Fruit fly (Drosophila melanogaster) whole organism, embryonic: Measurements from ENCODE around the gene cype.
A peak's percentile ranks its signal among the peaks of the same experiment; 100 is the strongest.

Experiments used
- ATbp ChIP-seq: fragments of 200-800 bp; sonication (Bioruptor generic); optimal IDR thresholded peaks from 2 replicates; lab custom pipeline; 2017; ENCODE audit warnings: missing biosample characterization, mild to moderate bottlenecking, missing genetic modification characterization, missing genetic modification reagents
- Ada2b ChIP-seq: fragments of 200-800 bp; sonication (Bioruptor generic); IDR thresholded peaks from 2 replicates; pipeline ENCODE4 v1.3.6; 2022; ENCODE audit warnings: missing biosample characterization, missing genetic modification characterization
- Asciz ChIP-seq: fragments of 200-800 bp; sonication (Bioruptor generic); optimal IDR thresholded peaks from 2 replicates; lab custom pipeline; 2017; ENCODE audit warnings: missing biosample characterization, mild to moderate bottlenecking, missing genetic modification characterization, missing genetic modification reagents
- Atf3 ChIP-seq: fragments of 200-800 bp; sonication (Bioruptor generic); optimal IDR thresholded peaks from 3 replicates; lab custom pipeline; 2016; ENCODE audit warnings: missing biosample characterization, missing genetic modification characterization
- Blimp-1 ChIP-seq: fragments of 200-800 bp; sonication (Bioruptor generic); optimal IDR thresholded peaks from 3 replicates; lab custom pipeline; 2018; ENCODE audit warnings: missing biosample characterization, missing genetic modification characterization, mild to moderate bottlenecking, moderate library complexity, missing genetic modification reagents
- CG10366 ChIP-seq: fragments of 200-800 bp; sonication (Bioruptor generic); IDR thresholded peaks from 2 replicates; pipeline ENCODE4 v1.3.6; 2022; ENCODE audit warnings: missing biosample characterization, missing genetic modification characterization
- CG12659 ChIP-seq: fragments of 200-800 bp; sonication (Bioruptor generic); optimal IDR thresholded peaks from 3 replicates; lab custom pipeline; 2017; ENCODE audit warnings: mild to moderate bottlenecking, missing biosample characterization, missing genetic modification reagents, missing genetic modification characterization
- CG13123 ChIP-seq: fragments of 200-800 bp; sonication (Bioruptor generic); optimal IDR thresholded peaks from 2 replicates; lab custom pipeline; 2016; ENCODE audit warnings: missing biosample characterization, missing genetic modification characterization
- CG13775 ChIP-seq: fragments of 200-800 bp; sonication (Bioruptor generic); optimal IDR thresholded peaks from 3 replicates; lab custom pipeline; 2017; ENCODE audit warnings: missing biosample characterization, mild to moderate bottlenecking, missing genetic modification characterization
- CG14710 ChIP-seq: fragments of 200-800 bp; sonication (Bioruptor generic); optimal IDR thresholded peaks from 3 replicates; lab custom pipeline; 2019; ENCODE audit warnings: missing biosample characterization, mild to moderate bottlenecking, missing genetic modification characterization, moderate library complexity
- CG15601 ChIP-seq: fragments of 200-800 bp; sonication (Bioruptor generic); optimal IDR thresholded peaks from 3 replicates; lab custom pipeline; 2019; ENCODE audit warnings: missing biosample characterization, mild to moderate bottlenecking, missing genetic modification characterization, moderate library complexity
- CG1647 ChIP-seq: fragments of 200-800 bp; sonication (Bioruptor generic); optimal IDR thresholded peaks from 3 replicates; lab custom pipeline; 2016; ENCODE audit warnings: missing biosample characterization, missing genetic modification characterization
- CG16813 ChIP-seq: fragments of 200-800 bp; sonication (Bioruptor generic); IDR thresholded peaks from 3 replicates; pipeline ENCODE4 v1.3.6; 2022; ENCODE audit warnings: missing biosample characterization, missing genetic modification characterization; ENCODE audit not compliant: partially characterized antibody
- CG18764 ChIP-seq: fragments of 200-800 bp; sonication (Bioruptor generic); optimal IDR thresholded peaks from 3 replicates; lab custom pipeline; 2016; ENCODE audit warnings: missing biosample characterization, missing genetic modification characterization
- CG2116 ChIP-seq: fragments of 200-800 bp; sonication (Bioruptor generic); optimal IDR thresholded peaks from 3 replicates; lab custom pipeline; 2018; ENCODE audit warnings: missing biosample characterization, mild to moderate bottlenecking, missing genetic modification characterization
- CG2199 ChIP-seq: fragments of 200-800 bp; sonication (Bioruptor generic); IDR thresholded peaks from 3 replicates; pipeline ENCODE4 v1.3.6; 2022; ENCODE audit warnings: missing biosample characterization, missing genetic modification characterization
- CG2712 ChIP-seq: fragments of 200-800 bp; optimal IDR thresholded peaks from 3 replicates; lab custom pipeline; 2019; ENCODE audit warnings: missing biosample characterization, mild to moderate bottlenecking, missing genetic modification characterization, moderate library complexity
- CG4360 ChIP-seq: fragments of 200-800 bp; sonication (Bioruptor generic); IDR thresholded peaks from 2 replicates; pipeline ENCODE4 v1.3.6; 2022; ENCODE audit warnings: missing biosample characterization, missing genetic modification characterization
- CG4730 ChIP-seq: fragments of 200-800 bp; sonication (Bioruptor generic); IDR thresholded peaks from 2 replicates; pipeline ENCODE4 v1.3.6; 2022; ENCODE audit warnings: missing biosample characterization, missing genetic modification characterization
- CG5180 ChIP-seq: fragments of 200-800 bp; sonication (Bioruptor generic); optimal IDR thresholded peaks from 3 replicates; lab custom pipeline; 2017; ENCODE audit warnings: missing biosample characterization, missing genetic modification characterization, mild to moderate bottlenecking, moderate library complexity, missing genetic modification reagents
- CG6254 ChIP-seq: fragments of 200-800 bp; sonication (Bioruptor generic); optimal IDR thresholded peaks from 3 replicates; lab custom pipeline; 2017; ENCODE audit warnings: mild to moderate bottlenecking, missing biosample characterization, missing genetic modification reagents, missing genetic modification characterization
- CG7357 ChIP-seq: fragments of 200-800 bp; sonication (Bioruptor generic); IDR thresholded peaks from 3 replicates; pipeline ENCODE4 v1.3.6; 2022; ENCODE audit warnings: missing biosample characterization, missing genetic modification characterization
- CG8478 ChIP-seq: fragments of >200 bp; optimal IDR thresholded peaks from 2 replicates; lab custom pipeline; 2018
- CG8765 ChIP-seq: fragments of 200-800 bp; sonication (Bioruptor generic); IDR thresholded peaks from 2 replicates; pipeline ENCODE4 v1.3.6; 2022; ENCODE audit warnings: missing biosample characterization, missing genetic modification characterization
- CG8944 ChIP-seq: fragments of 200-800 bp; sonication (Bioruptor generic); optimal IDR thresholded peaks from 3 replicates; lab custom pipeline; 2016; ENCODE audit warnings: missing biosample characterization, missing genetic modification characterization
- CkIIα-i1 ChIP-seq: fragments of 200-800 bp; sonication (Bioruptor generic); IDR thresholded peaks from 2 replicates; pipeline ENCODE4 v1.3.6; 2022; ENCODE audit warnings: missing biosample characterization, missing genetic modification characterization
- Drgx ChIP-seq: fragments of 200-800 bp; sonication (Bioruptor generic); IDR thresholded peaks from 2 replicates; pipeline ENCODE4 v1.3.6; 2022; ENCODE audit warnings: missing biosample characterization, missing genetic modification characterization
- H15 ChIP-seq: fragments of 200-800 bp; sonication (Bioruptor generic); IDR thresholded peaks from 3 replicates; pipeline ENCODE4 v1.3.6; 2022; ENCODE audit warnings: missing biosample characterization, missing genetic modification characterization
- HmgD ChIP-seq: fragments of 200-800 bp; sonication (Bioruptor generic); optimal IDR thresholded peaks from 3 replicates; lab custom pipeline; 2016; ENCODE audit warnings: missing biosample characterization, missing genetic modification characterization
- Hr3 ChIP-seq: fragments of 200-800 bp; sonication (Bioruptor generic); optimal IDR thresholded peaks from 3 replicates; lab custom pipeline; 2016; ENCODE audit warnings: missing biosample characterization, missing genetic modification characterization
- Med ChIP-seq: fragments of 200-800 bp; sonication (Bioruptor generic); peaks from one replicate; lab custom pipeline; 2016; ENCODE audit warnings: missing biosample characterization, missing genetic modification characterization, mild to moderate bottlenecking, inconsistent platforms, moderate library complexity
- Mrtf ChIP-seq: fragments of 200-800 bp; sonication (Bioruptor generic); IDR thresholded peaks from 3 replicates; pipeline ENCODE4 v1.3.6; 2022; ENCODE audit warnings: missing biosample characterization, missing genetic modification characterization
- Poxn ChIP-seq: fragments of 200-800 bp; sonication (Bioruptor generic); IDR thresholded peaks from 2 replicates; pipeline ENCODE4 v1.3.6; 2022; ENCODE audit warnings: missing biosample characterization, missing genetic modification characterization
- Ravus ChIP-seq: fragments of 200-800 bp; sonication (Bioruptor generic); IDR thresholded peaks from 2 replicates; pipeline ENCODE4 v1.3.6; 2022; ENCODE audit warnings: missing biosample characterization, missing genetic modification characterization
- Side ChIP-seq: fragments of 200-800 bp; sonication (Bioruptor generic); optimal IDR thresholded peaks from 2 replicates; lab custom pipeline; 2016; ENCODE audit warnings: missing biosample characterization, missing genetic modification characterization
- Stat92E ChIP-seq, 3 experiments: fragments of >200 bp in 2 of 3; fragments of 200-800 bp in 1 of 3; sonication (Bioruptor generic) in 1 of 3; optimal IDR thresholded peaks; 2 replicates each; lab custom pipeline; 2017 to 2019; ENCODE audit warnings: missing biosample characterization in 3 of 3, missing genetic modification characterization in 3 of 3, mild to moderate bottlenecking in 1 of 3, moderate library complexity in 1 of 3
- ci ChIP-seq: fragments of 200-800 bp; sonication (Bioruptor generic); IDR thresholded peaks from 3 replicates; pipeline ENCODE4 v1.3.6; 2022; ENCODE audit warnings: missing biosample characterization, missing genetic modification characterization
- dm ChIP-seq: fragments of 200-800 bp; sonication (Bioruptor generic); optimal IDR thresholded peaks from 3 replicates; lab custom pipeline; 2016; ENCODE audit warnings: missing biosample characterization, missing genetic modification characterization
- gsb-n ChIP-seq: fragments of 200-800 bp; sonication (Bioruptor generic); optimal IDR thresholded peaks from 3 replicates; lab custom pipeline; 2018; ENCODE audit warnings: missing biosample characterization, mild to moderate bottlenecking, missing genetic modification characterization
- hth ChIP-seq: fragments of >200 bp; optimal IDR thresholded peaks from 2 replicates; lab custom pipeline; 2017; ENCODE audit warnings: inconsistent platforms
- kni ChIP-seq: fragments of 200-800 bp; sonication (Bioruptor generic); optimal IDR thresholded peaks from 3 replicates; lab custom pipeline; 2017; ENCODE audit warnings: mild to moderate bottlenecking, missing biosample characterization, missing genetic modification reagents, missing genetic modification characterization
- lbe ChIP-seq: fragments of 200-800 bp; sonication (Bioruptor generic); optimal IDR thresholded peaks from 2 replicates; lab custom pipeline; 2016; ENCODE audit warnings: missing biosample characterization, mild to moderate bottlenecking, missing genetic modification characterization
- lola ChIP-seq, 3 experiments: fragments of >200 bp in 2 of 3; fragments of 200-800 bp in 1 of 3; sonication (Bioruptor generic) in 1 of 3; optimal IDR thresholded peaks; 2 replicates each; lab custom pipeline; 2017 to 2019; ENCODE audit warnings: missing biosample characterization in 3 of 3, missing genetic modification characterization in 3 of 3, mild to moderate bottlenecking in 1 of 3, moderate library complexity in 1 of 3
- nerfin-2 ChIP-seq: fragments of 200-800 bp; sonication (Bioruptor generic); IDR thresholded peaks from 2 replicates; pipeline ENCODE4 v1.3.6; 2022; ENCODE audit warnings: missing biosample characterization, missing genetic modification characterization; ENCODE audit not compliant: partially characterized antibody
- nom ChIP-seq: fragments of 200-800 bp; sonication (Bioruptor generic); optimal IDR thresholded peaks from 2 replicates; lab custom pipeline; 2017; ENCODE audit warnings: missing biosample characterization, missing genetic modification characterization, mild to moderate bottlenecking, moderate library complexity, missing genetic modification reagents
- odd ChIP-seq: fragments of 200-800 bp; sonication (Bioruptor generic); optimal IDR thresholded peaks from 2 replicates; lab custom pipeline; 2017; ENCODE audit warnings: missing biosample characterization, mild to moderate bottlenecking, missing genetic modification characterization
- pita ChIP-seq: fragments of 200-800 bp; sonication (Bioruptor generic); optimal IDR thresholded peaks from 2 replicates; lab custom pipeline; 2017; ENCODE audit warnings: missing biosample characterization, mild to moderate bottlenecking, missing genetic modification characterization
- ssp ChIP-seq: fragments of 200-800 bp; sonication (Bioruptor generic); IDR thresholded peaks from 2 replicates; pipeline ENCODE4 v1.3.6; 2022; ENCODE audit warnings: missing biosample characterization, missing genetic modification characterization
- vnd ChIP-seq: fragments of 200-800 bp; sonication (Bioruptor generic); IDR thresholded peaks from 3 replicates; pipeline ENCODE4 v1.3.6; 2022; ENCODE audit warnings: missing biosample characterization, missing genetic modification characterization; ENCODE audit not compliant: partially characterized antibody

cype gene

DNA sequence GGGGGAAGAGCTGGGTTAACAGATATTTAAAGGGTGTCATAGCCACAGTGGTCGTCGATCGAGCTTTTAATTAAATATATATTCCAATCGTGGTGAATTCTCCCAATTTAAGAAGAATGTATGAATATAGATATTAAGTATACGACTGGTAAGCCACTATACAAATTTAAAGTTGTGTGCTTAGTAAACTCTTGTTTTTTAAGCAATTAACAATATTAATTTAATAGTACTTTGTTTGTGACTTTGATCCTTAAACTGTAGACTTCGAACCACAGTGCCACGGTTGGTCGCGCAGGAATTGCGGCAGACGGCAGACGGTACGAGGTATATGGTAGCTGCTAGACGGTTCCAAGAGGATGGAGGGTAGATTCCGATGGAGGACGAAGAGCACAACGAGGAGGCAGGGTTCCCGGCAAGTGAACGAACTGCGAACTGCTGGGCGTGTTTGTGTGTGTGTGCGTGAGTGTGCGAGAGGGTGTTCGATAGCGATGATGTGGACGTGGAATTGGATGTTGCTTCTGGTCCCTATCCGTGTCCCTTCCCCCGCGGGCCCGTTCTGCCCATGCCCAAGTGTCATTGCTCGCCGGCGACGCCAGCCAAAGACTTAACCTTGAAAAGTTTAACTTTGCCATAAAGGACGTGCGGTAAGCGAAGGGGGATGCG lies 39.3 kb upstream of the cype start (continued):
- TF ChIP-seq Med (GFP tag; lab: Kevin White, UChicago) = peak; percentile 49
- no peak for TF ChIP-seq H15 (GFP tag; lab: Robert Waterston, UW)
- TF ChIP-seq CkIIα-i1 = no peak
- TF ChIP-seq CG13775 (GFP tag; lab: Kevin White, UChicago) = no peak
- no peak for TF ChIP-seq dm (GFP tag; lab: Kevin White, UChicago)
- no peak for TF ChIP-seq Side (GFP tag; lab: Kevin White, UChicago)
- no peak for TF ChIP-seq CG2116 (GFP tag; lab: Kevin White, UChicago)
- no peak for TF ChIP-seq CG12659 (GFP tag; lab: Kevin White, UChicago)
- no peak for TF ChIP-seq Poxn
- peak; percentile 60; the same call in 1 of the 2 replicates for TF ChIP-seq Drgx (GFP tag; lab: Robert Waterston, UW)
- no peak for TF ChIP-seq Stat92E (GFP tag; optimal IDR thresholded peaks at IDR 0.05; lab: Kevin White, UChicago)
- TF ChIP-seq CG6254 (GFP tag; lab: Kevin White, UChicago) = no peak
- no peak for TF ChIP-seq gsb-n (tag; lab: Kevin White, UChicago)
- no peak for TF ChIP-seq CG10366 (GFP tag; lab: Robert Waterston, UW)
- no peak for TF ChIP-seq HmgD (GFP tag; lab: Kevin White, UChicago)
- TF ChIP-seq CG18764 (GFP tag; lab: Kevin White, UChicago) = no peak
- no peak for TF ChIP-seq CG8478
- no peak for TF ChIP-seq ATbp
- TF ChIP-seq CG8944 (GFP tag; lab: Kevin White, UChicago) = no peak
- TF ChIP-seq CG8765 (GFP tag; lab: Robert Waterston, UW) = no peak
- TF ChIP-seq CG4730 = no peak
- no peak for TF ChIP-seq pita (GFP tag; lab: Kevin White, UChicago)
- no peak for TF ChIP-seq CG1647 (GFP tag; lab: Kevin White, UChicago)
- TF ChIP-seq Ravus (GFP tag; lab: Robert Waterston, UW) = no peak
- no peak for TF ChIP-seq CG2199 (GFP tag; lab: Robert Waterston, UW)
- no peak for TF ChIP-seq Ada2b

dm6 chr2L:5288262-5288621 lies 38.8 kb upstream of the cype start:
- TF ChIP-seq lbe (GFP tag; lab: Kevin White, UChicago) (peak; percentile 32), Mrtf (GFP tag; lab: Robert Waterston, UW) (0 out of 3 replicates have a peak, but pooled peaks have one; percentile 6), Asciz (GFP tag; lab: Kevin White, UChicago) (no peak), nerfin-2 (GFP tag; lab: Robert Waterston, UW) (0 out of 2 replicates have a peak, but pooled peaks have one; percentile 42), nom (peak; percentile 35)

- TF ChIP-seq ci (0 out of 3 replicates have a peak, but pooled peaks have one; percentile 25), vnd (GFP tag; lab: Robert Waterston, UW) (no peak), CG4360 (GFP tag; lab: Robert Waterston, UW) (peak; percentile 79), CG15601 (tag; lab: Kevin White, UChicago) (peak; percentile 26), Atf3 (no peak), Hr3 (GFP tag; lab: Kevin White, UChicago) (no peak), CG7357 (GFP tag; lab: Robert Waterston, UW) (no peak), hth (lab: Kevin White, UChicago) (no peak), CG5180 (peak; percentile 98), kni (GFP tag; lab: Kevin White, UChicago) (peak; percentile 43), CG2712 (tag; lab: Kevin White, UChicago) (no peak), lola (GFP tag; optimal IDR thresholded peaks at IDR 0.05; lab: Kevin White, UChicago) (no peak), ssp (GFP tag; lab: Robert Waterston, UW) (no peak), Blimp-1 (peak; percentile 70), odd (GFP tag; lab: Kevin White, UChicago) (no peak), CG14710 (tag; lab: Kevin White, UChicago) (no peak), CG16813 (GFP tag; lab: Robert Waterston, UW) (no peak), CG13123 (GFP tag; lab: Kevin White, UChicago) (no peak)
Observed at dm6 chr2L:5288721-5289120, 38.3 kb upstream of the cype start, which contains the start of gene vri. vri (plus strand) TSS chr2L:5288944.
